Worm (Caenorhabditis elegans) whole organism, midembryonic: ENCODE results near the gene Y45G5AL.1.
A peak's percentile ranks its signal among the peaks of the same experiment; 100 is the strongest.

Experiments used
- T22C8.4 ChIP-seq: fragments of 200-800 bp; sonication (Bioruptor generic); IDR thresholded peaks from 2 replicates; pipeline ENCODE4 v1.3.6; 2022; ENCODE audit warnings: missing genetic modification characterization, missing compliant biosample characterization
- cog-1 ChIP-seq: sonication (generic microtip); optimal IDR thresholded peaks from 2 replicates; lab custom pipeline; 2016; ENCODE audit warnings: missing genetic modification characterization, missing compliant biosample characterization
- flt-1 ChIP-seq: fragments of 200-800 bp; sonication (Bioruptor generic); IDR thresholded peaks from 2 replicates; pipeline ENCODE4 v1.3.6; 2022; ENCODE audit warnings: missing genetic modification characterization, missing compliant biosample characterization
- klf-2 ChIP-seq: fragments of 200-800 bp; sonication (Bioruptor generic); conservative IDR thresholded peaks from 2 replicates; pipeline ENCODE4 v1.3.6; 2022; ENCODE audit warnings: missing genetic modification reagents, missing genetic modification characterization, missing compliant biosample characterization
- med-1 ChIP-seq: sonication (generic microtip); optimal IDR thresholded peaks from 2 replicates; lab custom pipeline; 2017; ENCODE audit warnings: missing genetic modification characterization, mild to moderate bottlenecking, missing compliant biosample characterization, antibody characterized with exemption, missing genetic modification reagents; ENCODE audit not compliant: insufficient read depth
- ref-1 ChIP-seq: fragments of 200-800 bp; sonication (Bioruptor generic); conservative IDR thresholded peaks from 2 replicates; pipeline ENCODE4 v1.3.6; 2022; ENCODE audit warnings: missing genetic modification reagents, missing genetic modification characterization, missing compliant biosample characterization
- tab-1 ChIP-seq: fragments of 200-800 bp; sonication (Bioruptor generic); IDR thresholded peaks from 2 replicates; pipeline ENCODE4 v1.3.6; 2022; ENCODE audit warnings: missing genetic modification characterization, missing compliant biosample characterization
- ztf-23 ChIP-seq: fragments of 200-800 bp; sonication (Bioruptor generic); IDR thresholded peaks from 2 replicates; pipeline ENCODE4 v1.3.6; 2022; ENCODE audit warnings: missing genetic modification reagents, missing genetic modification characterization, missing compliant biosample characterization
- ztf-29 ChIP-seq: fragments of 200-800 bp; sonication (Bioruptor generic); IDR thresholded peaks from 2 replicates; pipeline ENCODE4 v1.3.6; 2022; ENCODE audit warnings: missing genetic modification reagents, missing genetic modification characterization, missing compliant biosample characterization

Gene Y45G5AL.1

DNA sequence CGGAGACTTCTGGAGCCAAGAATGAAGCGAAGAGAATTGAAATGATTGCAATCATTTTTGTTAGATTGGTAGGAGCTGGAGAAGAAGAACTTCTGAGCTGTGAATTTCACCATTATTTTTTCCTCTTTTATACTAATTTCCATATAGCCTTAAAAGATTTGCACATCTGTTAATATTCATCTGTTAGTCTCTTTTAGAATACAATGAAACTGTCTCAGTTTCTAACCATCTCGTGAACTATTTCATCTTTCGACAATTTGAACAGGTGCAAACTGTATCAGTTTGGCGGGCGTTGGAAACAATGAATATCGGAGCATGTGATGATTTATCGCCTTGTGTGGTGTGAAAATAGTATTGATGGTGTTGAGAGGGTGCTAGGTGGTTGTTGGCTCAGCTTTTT lies 21.9 kb upstream of the Y45G5AL.1 start, which contains the start of gene phat-5:
TSS of gene phat-5 (minus strand) at position 101 of the 400 bp plus-strand sequence.
- TF ChIP-seq ref-1 (GFP tag; lab: Robert Waterston, UW) (no peak), ztf-29 (GFP tag; lab: Robert Waterston, UW) (no peak), tab-1 (GFP tag; lab: Robert Waterston, UW) (no peak), med-1 (no peak), cog-1 (tag; lab: Kevin White, UChicago) (no peak)

DNA sequence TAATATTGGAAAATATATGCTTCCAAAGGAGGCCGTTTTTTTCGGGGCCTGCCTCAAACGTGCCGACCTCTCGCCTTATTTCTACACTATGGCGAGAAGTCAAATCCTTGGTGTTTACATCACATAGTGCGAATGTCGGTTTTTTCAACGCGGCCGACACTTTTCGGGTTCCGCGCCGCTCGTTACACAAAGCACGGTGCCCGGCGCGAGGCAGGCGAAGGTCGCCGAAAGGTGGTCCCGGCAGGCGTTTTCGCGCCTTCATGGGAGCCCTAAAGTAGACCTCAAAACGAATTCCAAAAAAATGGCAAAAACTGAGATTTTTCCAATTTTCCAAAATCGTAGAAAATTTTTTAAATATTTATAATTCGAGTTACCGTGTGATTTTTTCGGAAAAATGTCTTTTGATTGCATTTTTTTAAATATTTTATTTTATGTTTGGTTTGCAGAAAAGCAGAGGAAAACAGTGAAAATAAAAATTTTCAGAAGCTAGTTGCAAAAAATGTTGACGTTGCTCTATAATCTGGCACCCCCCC lies 18.7 kb upstream of the Y45G5AL.1 start, which contains the start of gene T05B4.12:
TSS of gene T05B4.12 (minus strand) at position 483 of the 533 bp plus-strand sequence.
- TF ChIP-seq T22C8.4 (GFP tag; lab: Robert Waterston, UW) = no peak
- no peak for TF ChIP-seq cog-1 (tag; lab: Kevin White, UChicago)
- TF ChIP-seq klf-2 (GFP tag; lab: Robert Waterston, UW) = no peak
- no peak for TF ChIP-seq med-1
- no peak for TF ChIP-seq flt-1 (GFP tag; lab: Robert Waterston, UW)
- TF ChIP-seq ref-1 (GFP tag; lab: Robert Waterston, UW) = no peak
- no peak for TF ChIP-seq tab-1 (GFP tag; lab: Robert Waterston, UW)
- TF ChIP-seq ztf-23 (GFP tag; lab: Robert Waterston, UW) = no peak
- no peak for TF ChIP-seq ztf-29 (GFP tag; lab: Robert Waterston, UW)

DNA sequence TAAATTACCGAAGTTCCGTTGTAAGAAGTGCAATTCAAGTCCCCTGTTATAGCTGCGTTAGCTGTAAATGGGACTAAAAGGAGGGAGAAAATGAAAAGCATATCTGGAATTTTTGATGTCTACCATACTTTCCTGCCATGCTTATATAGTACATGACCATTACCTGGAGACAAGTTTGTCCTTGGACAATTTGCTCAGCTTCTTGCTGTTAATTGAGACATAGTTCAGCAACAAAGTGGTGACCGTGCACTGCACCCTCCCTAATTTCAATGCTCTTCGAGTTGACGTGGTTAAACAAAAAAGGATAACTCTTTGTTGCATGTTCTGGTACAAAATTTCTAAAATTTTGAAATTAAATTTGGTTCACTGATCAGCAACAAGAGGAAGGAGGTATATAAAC lies 16.9 kb upstream of the Y45G5AL.1 start, which contains the start of gene T05B4.13:
TSS of gene T05B4.13 (minus strand) at position 101 of the 400 bp plus-strand sequence.
- no peak for TF ChIP-seq T22C8.4 (GFP tag; lab: Robert Waterston, UW)
- TF ChIP-seq klf-2 (GFP tag; lab: Robert Waterston, UW) = no peak
- no peak for TF ChIP-seq med-1
- TF ChIP-seq tab-1 (GFP tag; lab: Robert Waterston, UW) = no peak
- TF ChIP-seq ztf-23 (GFP tag; lab: Robert Waterston, UW) = no peak
- no peak for TF ChIP-seq ref-1 (GFP tag; lab: Robert Waterston, UW)
- no peak for TF ChIP-seq cog-1 (tag; lab: Kevin White, UChicago)
- no peak for TF ChIP-seq ztf-29 (GFP tag; lab: Robert Waterston, UW)
- no peak for TF ChIP-seq flt-1 (GFP tag; lab: Robert Waterston, UW)

DNA sequence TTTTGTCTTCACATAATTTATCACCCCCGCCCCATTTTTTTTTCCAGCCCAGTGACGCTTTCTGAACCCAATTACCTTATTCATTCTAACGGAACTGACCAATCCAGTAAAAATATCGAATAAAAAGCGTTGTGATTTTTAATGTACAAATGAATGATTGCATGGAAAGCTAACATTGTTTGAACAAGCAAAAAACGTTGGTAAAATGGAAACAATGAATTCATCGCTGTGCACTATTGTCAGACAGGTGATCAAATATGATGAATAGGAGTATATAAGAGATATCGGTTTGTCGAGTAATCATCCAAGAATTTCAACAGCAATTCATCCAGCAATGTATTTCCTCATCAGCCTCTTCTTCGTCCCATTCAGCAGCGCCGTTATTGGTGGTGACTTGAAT lies 14.7 kb upstream of the Y45G5AL.1 start, which contains the start of gene phat-4:
TSS of gene phat-4 (plus strand) at position 301 of the 400 bp plus-strand sequence.
- TF ChIP-seq ztf-23 (GFP tag; lab: Robert Waterston, UW) = no peak
- TF ChIP-seq tab-1 (GFP tag; lab: Robert Waterston, UW) = no peak
- no peak for TF ChIP-seq T22C8.4 (GFP tag; lab: Robert Waterston, UW)
- TF ChIP-seq cog-1 (tag; lab: Kevin White, UChicago) = no peak
- no peak for TF ChIP-seq med-1
- TF ChIP-seq klf-2 (GFP tag; lab: Robert Waterston, UW) = no peak
- TF ChIP-seq flt-1 (GFP tag; lab: Robert Waterston, UW) = no peak
- TF ChIP-seq ref-1 (GFP tag; lab: Robert Waterston, UW) = no peak
- TF ChIP-seq ztf-29 (GFP tag; lab: Robert Waterston, UW) = no peak

DNA sequence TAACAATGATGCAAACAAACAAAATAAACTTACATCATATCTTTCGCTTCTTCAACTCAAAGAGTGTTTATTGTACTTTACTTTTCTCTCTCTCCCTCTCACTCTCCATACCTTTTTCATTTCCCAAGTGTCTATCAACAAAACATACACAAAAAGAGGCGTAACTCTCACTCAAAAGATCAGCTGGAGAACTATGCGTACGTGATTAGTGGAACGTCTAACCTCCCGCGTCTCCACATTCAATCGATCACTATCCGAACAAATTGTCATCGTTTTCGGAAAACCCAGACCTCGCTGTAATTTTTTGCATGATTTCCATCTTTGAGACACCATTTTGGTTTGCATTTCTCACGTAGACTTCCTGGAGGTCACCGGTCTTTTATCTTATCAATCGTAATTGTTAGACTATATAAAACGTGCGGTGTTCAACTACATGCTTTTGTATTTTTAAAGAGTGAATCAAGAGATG lies 12.8 kb upstream of the Y45G5AL.1 start, which contains the start of gene nhr-57:
TSS of gene nhr-57 (plus strand) at position 419 of the 469 bp plus-strand sequence.
- TF ChIP-seq ztf-29 (GFP tag; lab: Robert Waterston, UW) = no peak

DNA sequence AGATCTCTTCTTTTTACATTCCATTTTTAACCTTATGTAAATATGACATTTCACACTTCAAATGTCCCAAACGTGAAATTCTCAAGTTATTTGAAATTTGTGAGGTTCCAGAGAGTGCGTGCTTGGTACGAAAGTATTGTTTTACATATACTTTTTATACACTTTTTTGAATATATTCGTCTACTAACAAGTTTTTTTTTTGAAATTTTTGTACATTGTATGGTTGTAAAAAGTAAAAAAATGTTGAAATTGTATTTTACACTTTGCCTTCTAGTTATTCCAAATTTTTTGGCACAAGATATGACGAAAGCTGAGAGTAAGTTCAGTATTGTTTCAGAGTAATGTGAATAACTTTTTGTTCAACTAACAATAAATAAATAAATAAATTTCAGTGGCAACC lies 9.6 kb upstream of the Y45G5AL.1 start, which contains the start of gene lgc-1:
TSS of gene lgc-1 (plus strand) at position 301 of the 400 bp plus-strand sequence.
- TF ChIP-seq ztf-29 (GFP tag; lab: Robert Waterston, UW) = no peak
- TF ChIP-seq flt-1 (GFP tag; lab: Robert Waterston, UW) = no peak

DNA sequence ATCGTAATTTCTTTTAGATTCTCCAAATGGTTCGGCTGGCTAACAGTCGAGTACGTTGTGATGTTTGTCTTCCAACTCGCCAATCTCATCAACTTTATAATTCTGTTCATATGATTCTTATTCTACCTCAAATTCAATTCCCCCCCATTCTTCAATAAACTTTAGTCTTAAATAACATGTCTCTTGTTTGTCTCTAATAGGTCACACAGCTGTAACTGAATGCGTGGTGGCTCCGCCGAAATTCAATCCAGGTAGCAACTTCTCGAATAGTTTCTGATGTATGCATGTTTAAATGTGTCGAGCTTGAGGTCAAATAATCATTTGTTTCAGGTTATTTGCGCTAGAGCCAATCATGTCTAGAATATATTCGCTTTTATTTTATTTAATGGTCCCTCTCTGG lies 5.6 kb upstream of the Y45G5AL.1 start, which contains the start of gene lgc-29:
TSS of gene lgc-29 (plus strand) at position 301 of the 400 bp plus-strand sequence.
- no peak for TF ChIP-seq ref-1 (GFP tag; lab: Robert Waterston, UW)
- TF ChIP-seq ztf-29 (GFP tag; lab: Robert Waterston, UW) = no peak
- no peak for TF ChIP-seq tab-1 (GFP tag; lab: Robert Waterston, UW)
- no peak for TF ChIP-seq T22C8.4 (GFP tag; lab: Robert Waterston, UW)
- no peak for TF ChIP-seq klf-2 (GFP tag; lab: Robert Waterston, UW)
- TF ChIP-seq med-1 = no peak
- TF ChIP-seq ztf-23 (GFP tag; lab: Robert Waterston, UW) = no peak
- TF ChIP-seq cog-1 (tag; lab: Kevin White, UChicago) = no peak
- TF ChIP-seq flt-1 (GFP tag; lab: Robert Waterston, UW) = no peak

DNA sequence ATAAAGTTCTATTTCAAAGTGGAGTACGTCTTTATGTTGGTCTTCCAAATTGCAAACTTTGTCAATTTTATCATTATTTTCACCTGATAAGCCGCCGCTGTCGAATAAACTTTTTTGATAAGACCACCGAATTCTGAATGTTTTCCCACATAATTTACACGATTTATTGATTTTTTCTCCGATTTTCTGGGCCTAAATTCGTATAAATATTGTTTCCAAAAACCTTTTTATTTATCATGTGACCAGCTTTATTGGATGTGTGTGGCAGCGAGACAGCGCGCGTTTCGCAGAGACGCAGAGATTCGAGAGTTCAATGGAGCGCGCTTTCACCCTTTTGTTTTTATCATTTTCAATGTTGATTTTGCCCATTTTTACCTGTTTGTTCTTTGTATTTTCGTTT lies 1.3 kb upstream of the Y45G5AL.1 start:
- TF ChIP-seq ztf-23 (GFP tag; lab: Robert Waterston, UW) (no peak), flt-1 (GFP tag; lab: Robert Waterston, UW) (no peak), T22C8.4 (GFP tag; lab: Robert Waterston, UW) (no peak), med-1 (no peak), ref-1 (GFP tag; lab: Robert Waterston, UW) (no peak), klf-2 (GFP tag; lab: Robert Waterston, UW) (no peak), ztf-29 (GFP tag; lab: Robert Waterston, UW) (no peak), cog-1 (tag; lab: Kevin White, UChicago) (no peak), tab-1 (GFP tag; lab: Robert Waterston, UW) (no peak)

DNA sequence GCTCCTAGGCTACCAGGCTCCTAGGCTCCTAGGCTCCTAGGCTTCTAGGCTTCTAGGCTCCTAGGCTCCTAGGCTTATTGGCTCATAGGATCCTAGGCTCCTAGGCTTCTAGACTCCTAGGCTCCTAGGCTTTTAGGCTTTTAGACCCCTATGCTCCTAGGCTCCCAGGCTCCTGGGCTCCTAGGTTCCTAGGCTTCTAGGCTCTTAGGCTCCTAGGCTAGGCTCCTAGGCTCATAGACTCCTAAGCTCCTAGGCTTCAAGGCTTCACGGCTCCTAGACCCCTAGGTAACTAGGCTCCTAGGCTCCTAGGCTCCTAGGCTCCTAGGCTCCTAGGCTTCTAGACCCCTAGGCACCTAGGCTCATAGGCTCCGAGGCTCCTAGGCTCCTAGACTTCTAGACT lies 7.1 kb downstream of the Y45G5AL.1 start:
- TF ChIP-seq tab-1 (GFP tag; lab: Robert Waterston, UW) (peak; percentile 47; the same call in 1 of the 2 replicates), med-1 (no peak), ztf-23 (GFP tag; lab: Robert Waterston, UW) (no peak), cog-1 (tag; lab: Kevin White, UChicago) (no peak), klf-2 (GFP tag; lab: Robert Waterston, UW) (no peak), flt-1 (GFP tag; lab: Robert Waterston, UW) (peak; percentile 48; the same call in 1 of the 2 replicates)
